Worm (Caenorhabditis elegans): ENCODE data around the gene rab-7.

ce11 chrII:11964847-11965246 is 1.9 kb downstream of the rab-7 start:
- no peak for TF ChIP-seq ceh-82 (tag; optimal IDR thresholded peaks at IDR 0.05)
- no peak for TF ChIP-seq pha-4 (tag; optimal IDR thresholded peaks at IDR 0.05)
- no peak for TF ChIP-seq ceh-9 (tag; optimal IDR thresholded peaks at IDR 0.05)
- TF ChIP-seq pqm-1 (tag; optimal IDR thresholded peaks at IDR 0.05) = no peak
- TF ChIP-seq elt-1 (tag; optimal IDR thresholded peaks at IDR 0.05) = no peak
- TF ChIP-seq lin-39 (tag; optimal IDR thresholded peaks at IDR 0.05) = no peak
- no peak for TF ChIP-seq nhr-12 (tag; optimal IDR thresholded peaks at IDR 0.05)
- no peak for TF ChIP-seq zag-1 (tag; optimal IDR thresholded peaks at IDR 0.05)
- TF ChIP-seq ama-1 (optimal IDR thresholded peaks at IDR 0.05) = peak; percentile 65
- no peak for TF ChIP-seq skn-1 (tag; optimal IDR thresholded peaks at IDR 0.05)
- TF ChIP-seq nhr-11 (tag; optimal IDR thresholded peaks at IDR 0.05) = no peak
- TF ChIP-seq elt-2 (tag; optimal IDR thresholded peaks at IDR 0.05) = no peak
